Worm (Caenorhabditis elegans) whole organism, L1 larva: ENCODE data around the gene ZK662.2.

Experiments
- alr-1 ChIP-seq: fragments of 200-800 bp; sonication (Bioruptor generic); optimal IDR thresholded peaks from 2 replicates; lab custom pipeline; 2018; ENCODE audit warnings: borderline replicate concordance, mild to moderate bottlenecking, missing genetic modification characterization, missing compliant biosample characterization
- dpl-1 ChIP-seq, 3 experiments: fragments of 150-350 bp in 2 of 3; sonication (generic microtip) in 1 of 3; optimal IDR thresholded peaks; 2 replicates each; lab custom pipeline; 2014 to 2017; ENCODE audit warnings: missing biosample characterization in 3 of 3, missing genetic modification characterization in 3 of 3, missing genetic modification reagents in 3 of 3
- fkh-10 ChIP-seq: sonication (generic microtip); optimal IDR thresholded peaks from 2 replicates; lab custom pipeline; 2017; ENCODE audit warnings: missing biosample characterization, missing genetic modification reagents, missing genetic modification characterization
- isw-1 ChIP-seq: fragments of 200-800 bp; sonication (Bioruptor generic); IDR thresholded peaks from 2 replicates; pipeline ENCODE4 v1.3.6; 2022; ENCODE audit warnings: missing genetic modification characterization, missing compliant biosample characterization
- lin-15B ChIP-seq: fragments of 150-350 bp; sonication (generic microtip); optimal IDR thresholded peaks from 3 replicates; lab custom pipeline; 2014; ENCODE audit warnings: missing biosample characterization, missing genetic modification characterization
- nhr-11 ChIP-seq: fragments of 150-350 bp; optimal IDR thresholded peaks from 2 replicates; lab custom pipeline; 2014; ENCODE audit warnings: missing biosample characterization, missing genetic modification characterization
- nhr-77 ChIP-seq: fragments of 150-350 bp; optimal IDR thresholded peaks from 2 replicates; lab custom pipeline; 2014; ENCODE audit warnings: missing biosample characterization, missing genetic modification characterization
- nhr-84 ChIP-seq: sonication (generic microtip); optimal IDR thresholded peaks from 2 replicates; lab custom pipeline; 2017; ENCODE audit warnings: missing biosample characterization, missing genetic modification characterization
- nhr-85 ChIP-seq: sonication (generic microtip); peaks from one replicate; lab custom pipeline; 2016; ENCODE audit warnings: missing genetic modification characterization, inconsistent platforms, missing compliant biosample characterization
- nhr-90 ChIP-seq: sonication (generic microtip); optimal IDR thresholded peaks from 2 replicates; lab custom pipeline; 2016; ENCODE audit warnings: mild to moderate bottlenecking, missing genetic modification characterization, missing compliant biosample characterization; ENCODE audit not compliant: poor library complexity
- pqm-1 ChIP-seq: sonication (generic microtip); optimal IDR thresholded peaks from 3 replicates; lab custom pipeline; 2017; ENCODE audit warnings: missing biosample characterization, missing genetic modification characterization
- snu-23 ChIP-seq: sonication (generic microtip); optimal IDR thresholded peaks from 2 replicates; lab custom pipeline; 2016; ENCODE audit warnings: missing genetic modification characterization, missing compliant biosample characterization

- TF ChIP-seq isw-1 (GFP tag; lab: Robert Waterston, UW) (no peak), nhr-85 (no peak), lin-15B (no peak), dpl-1 (GFP tag; optimal IDR thresholded peaks at IDR 0.05; lab: Kevin White, UChicago) (no peak), fkh-10 (GFP tag; lab: Kevin White, UChicago) (no peak), alr-1 (tag; lab: Kevin White, UChicago) (no peak), nhr-11 (tag; lab: Kevin White, UChicago) (no peak), pqm-1 (tag; lab: Kevin White, UChicago) (no peak), nhr-77 (tag; lab: Kevin White, UChicago) (no peak), snu-23 (GFP tag; lab: Kevin White, UChicago) (no peak), nhr-84 (no peak), nhr-90 (tag; lab: Kevin White, UChicago) (no peak)
Measured at ce11 chrX:15650919-15651420, 45.5 kb upstream of the ZK662.2 start, which contains the start of gene F59D12.3.
